Worm (Caenorhabditis elegans): Measurements from ENCODE around the gene pstk-1.

- TF ChIP-seq arid-1 (GFP tag; conservative IDR thresholded peaks at IDR 0.05) (no peak), pqm-1 (tag; optimal IDR thresholded peaks at IDR 0.05) (no peak), snpc-4 (tag; optimal IDR thresholded peaks at IDR 0.05) (no peak), ama-1 (optimal IDR thresholded peaks at IDR 0.05) (no peak), ceh-28 (tag; optimal IDR thresholded peaks at IDR 0.05) (no peak), lsy-2 (tag; optimal IDR thresholded peaks at IDR 0.05) (no peak), gei-8 (GFP tag; optimal IDR thresholded peaks at IDR 0.05) (no peak), mdl-1 (tag; optimal IDR thresholded peaks at IDR 0.05) (no peak), Y48G9A.11 (GFP tag; IDR thresholded peaks at IDR 0.05) (no peak), aly-2 (tag; optimal IDR thresholded peaks at IDR 0.05) (no peak), lin-13 (GFP tag; optimal IDR thresholded peaks at IDR 0.05) (no peak), hmg-1.1 (GFP tag; IDR thresholded peaks at IDR 0.05) (no peak), zfp-3 (GFP tag; conservative IDR thresholded peaks at IDR 0.05) (no peak), Y105C5A.15 (GFP tag; IDR thresholded peaks at IDR 0.05) (no peak)
Observed at ce11 chrIII:12470589-12470988, 4.2 kb downstream of the pstk-1 start.
